Fruit fly (Drosophila melanogaster) whole organism: ENCODE data around the gene shd.

Source experiments
- psq ChIP-seq: fragments of >200 bp; optimal IDR thresholded peaks from 2 replicates; lab custom pipeline; 2017
- usp ChIP-seq: fragments of >200 bp; optimal IDR thresholded peaks from 2 replicates; lab custom pipeline; 2017; ENCODE audit warnings: missing biosample characterization, missing genetic modification characterization, mixed read lengths

dm6 chr3L:14609138-14609729, 5.0 kb upstream of the shd start:
- TF ChIP-seq usp, result no peak
- TF ChIP-seq psq (lab: Kevin White, UChicago), result no peak
